Worm (Caenorhabditis elegans): ENCODE data around the gene Y46D2A.1.

DNA sequence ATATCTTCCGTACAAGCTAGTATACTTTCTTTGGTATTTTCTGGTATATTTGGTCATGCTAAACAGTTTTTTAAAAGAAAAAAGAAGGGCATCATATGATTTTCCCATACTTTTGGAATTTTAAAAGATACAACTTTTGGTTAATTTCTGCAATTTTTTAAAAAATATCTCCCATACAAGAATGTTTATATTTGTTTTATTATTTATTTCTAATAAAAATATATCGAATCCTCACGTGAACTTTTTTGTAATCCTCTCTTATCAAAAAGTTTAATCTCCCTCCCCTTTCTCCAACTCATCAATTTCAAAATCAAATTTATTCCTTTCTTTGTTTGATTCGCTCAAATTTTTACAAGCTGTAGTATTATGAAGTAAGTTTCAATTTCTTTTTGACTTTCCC, 40.0 kb upstream of the Y46D2A.1 start, which contains the start of gene nep-13:
- TF ChIP-seq tab-1 (GFP tag; IDR thresholded peaks at IDR 0.05) (no peak), T22C8.4 (GFP tag; IDR thresholded peaks at IDR 0.05) (no peak), ztf-29 (GFP tag; IDR thresholded peaks at IDR 0.05) (no peak), flt-1 (GFP tag; IDR thresholded peaks at IDR 0.05) (no peak), klf-2 (GFP tag; conservative IDR thresholded peaks at IDR 0.05) (no peak), ref-1 (GFP tag; conservative IDR thresholded peaks at IDR 0.05) (no peak), med-1 (GFP tag; optimal IDR thresholded peaks at IDR 0.05; ENCODE audit: insufficient read depth) (no peak), cog-1 (tag; optimal IDR thresholded peaks at IDR 0.05) (no peak), ztf-23 (GFP tag; IDR thresholded peaks at IDR 0.05) (no peak)

Data from whole organism, midembryonic.